Fruit fly (Drosophila melanogaster) whole organism, larva: ENCODE measurements around the gene CG17672.
A peak's percentile ranks its signal among the peaks of the same experiment; 100 is the strongest.

ENCODE experiments used
- noc ChIP-seq: fragments of 200-800 bp; sonication (Bioruptor generic); optimal IDR thresholded peaks from 3 replicates; lab custom pipeline; 2019; ENCODE audit warnings: missing biosample characterization, mild to moderate bottlenecking, missing genetic modification characterization, moderate library complexity

CG17672 gene

DNA sequence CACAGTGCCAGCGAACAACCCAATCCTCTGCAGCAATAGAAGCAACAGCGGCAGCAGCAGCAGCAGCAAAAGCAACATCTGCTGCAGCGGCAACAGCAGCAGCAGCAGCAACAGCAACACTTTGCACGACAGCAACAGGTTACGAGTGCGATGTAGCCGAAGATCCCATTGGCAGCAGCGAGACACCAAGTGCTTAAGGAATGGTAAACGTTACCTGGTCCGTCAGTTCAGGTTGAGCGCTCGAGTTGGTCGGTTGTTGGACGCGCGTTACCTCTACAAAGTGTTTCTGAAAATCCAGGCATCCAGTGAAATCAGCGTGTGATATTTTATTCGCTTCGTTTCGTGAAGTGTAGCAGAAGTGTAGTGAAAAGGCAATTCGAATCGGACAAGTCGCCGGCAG lies at the start of gene CG17672:
TSS of gene CG17672 (plus strand) at position 223 of the 400 bp plus-strand sequence.
- no peak for TF ChIP-seq noc (tag; lab: Kevin White, UChicago)

DNA sequence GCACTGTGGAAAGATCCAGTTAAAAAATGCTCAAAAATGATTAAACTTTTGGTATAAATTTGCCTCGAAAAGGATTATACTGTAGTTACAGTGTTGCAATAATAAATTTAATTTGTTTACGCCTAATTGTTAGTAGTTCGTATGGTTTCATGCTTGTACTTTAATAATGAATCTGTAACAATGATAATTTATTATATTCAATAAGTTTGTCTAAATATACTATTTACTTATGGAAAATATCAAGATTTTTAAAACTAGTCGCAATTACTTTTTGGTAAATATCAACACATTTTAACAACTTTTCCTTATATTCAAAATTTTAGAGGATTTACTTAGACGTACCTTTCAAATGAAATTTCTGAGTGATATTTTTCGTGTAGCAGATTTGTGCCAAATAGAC lies 33.9 kb upstream of the CG17672 start, which contains the start of gene CG11262:
TSS of gene CG11262 (plus strand) at position 301 of the 400 bp plus-strand sequence.
- TF ChIP-seq noc (tag; lab: Kevin White, UChicago), result no peak

DNA sequence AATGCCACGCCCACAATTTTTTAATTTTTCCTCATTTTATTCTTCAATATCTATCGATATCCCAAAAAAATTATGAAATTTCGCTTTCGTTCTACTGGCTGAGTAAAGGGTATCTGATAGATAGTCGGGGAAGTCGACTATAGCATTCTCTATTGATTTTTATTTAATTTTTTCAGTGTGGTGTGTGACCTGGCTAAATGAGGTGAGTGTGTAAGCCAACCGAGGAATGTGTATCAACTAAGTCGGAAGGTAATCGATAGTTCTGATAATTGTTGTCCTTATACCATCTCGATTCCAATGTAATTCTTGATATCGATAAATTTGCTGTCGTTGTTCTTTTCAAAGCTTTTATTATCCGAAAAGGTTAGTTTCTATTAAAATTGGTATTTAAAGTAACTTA lies 22.3 kb upstream of the CG17672 start, which contains the start of gene CG11263:
TSS of gene CG11263 (plus strand) at position 328 of the 400 bp plus-strand sequence.
- TF ChIP-seq noc (tag; lab: Kevin White, UChicago), result no peak

DNA sequence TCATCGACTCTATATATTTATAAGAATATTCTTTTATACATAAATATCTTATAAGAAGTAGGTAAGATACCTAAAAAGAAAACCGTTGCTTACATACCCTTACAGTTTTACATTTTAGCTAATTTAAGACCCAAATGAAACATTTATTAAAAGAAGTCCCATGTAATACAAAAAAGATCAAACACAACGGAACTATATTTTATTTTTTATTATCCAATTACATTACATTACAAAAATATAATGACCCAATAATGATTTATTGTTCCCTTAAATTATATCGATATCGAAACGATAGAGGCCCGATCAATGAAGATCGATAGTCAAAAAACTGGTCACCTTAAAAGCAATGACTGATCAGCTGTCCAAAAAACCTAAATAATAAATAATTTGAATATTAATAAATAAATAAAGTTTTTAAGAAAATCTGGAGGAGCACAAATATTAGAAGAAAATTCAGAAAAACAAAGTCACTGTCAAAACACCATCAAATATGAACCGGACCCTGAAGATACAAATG lies 20.8 kb upstream of the CG17672 start:
- TF ChIP-seq noc (tag; lab: Kevin White, UChicago), result no peak

DNA sequence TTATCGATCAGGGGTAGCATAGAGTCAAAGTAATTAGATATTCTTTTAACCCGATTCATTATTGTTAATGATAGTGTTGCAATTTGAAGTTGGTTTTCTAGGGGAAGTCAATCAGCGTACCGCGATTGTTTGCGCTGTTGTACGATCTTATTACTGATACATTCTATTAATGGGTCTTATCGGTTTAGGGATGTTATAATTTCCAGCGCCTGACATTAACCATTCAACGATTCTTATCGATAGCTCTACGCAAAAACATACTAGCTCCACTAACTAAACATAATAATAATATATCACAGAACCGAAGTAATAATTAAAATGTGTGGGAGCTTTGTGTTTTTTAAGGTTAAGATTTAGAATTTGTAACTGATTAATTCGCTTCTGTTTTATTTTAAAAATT lies 17.3 kb upstream of the CG17672 start, which contains the start of gene Cul6:
TSS of gene Cul6 (minus strand) at position 175 of the 400 bp plus-strand sequence.
- no peak for TF ChIP-seq noc (tag; lab: Kevin White, UChicago)

DNA sequence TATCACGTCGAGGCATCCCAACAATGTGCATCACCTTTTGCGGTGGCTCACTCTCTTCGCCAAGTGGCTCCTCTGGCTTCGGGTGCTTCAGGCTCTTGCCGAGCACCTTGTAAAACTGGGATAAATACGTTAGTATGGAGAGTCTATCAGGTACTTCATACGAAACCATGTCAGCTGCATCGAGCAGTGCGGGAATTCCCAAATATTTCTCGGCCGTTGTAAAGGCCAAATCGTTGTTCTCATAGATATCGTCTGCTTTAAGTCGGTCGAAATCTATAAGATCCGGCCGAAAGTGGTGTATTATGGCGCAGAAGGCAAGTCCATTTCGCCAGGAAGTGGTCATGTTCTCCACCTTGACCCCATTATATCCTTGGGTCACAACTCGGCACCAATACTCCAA lies 14.1 kb upstream of the CG17672 start:
- no peak for TF ChIP-seq noc (tag; lab: Kevin White, UChicago)

DNA sequence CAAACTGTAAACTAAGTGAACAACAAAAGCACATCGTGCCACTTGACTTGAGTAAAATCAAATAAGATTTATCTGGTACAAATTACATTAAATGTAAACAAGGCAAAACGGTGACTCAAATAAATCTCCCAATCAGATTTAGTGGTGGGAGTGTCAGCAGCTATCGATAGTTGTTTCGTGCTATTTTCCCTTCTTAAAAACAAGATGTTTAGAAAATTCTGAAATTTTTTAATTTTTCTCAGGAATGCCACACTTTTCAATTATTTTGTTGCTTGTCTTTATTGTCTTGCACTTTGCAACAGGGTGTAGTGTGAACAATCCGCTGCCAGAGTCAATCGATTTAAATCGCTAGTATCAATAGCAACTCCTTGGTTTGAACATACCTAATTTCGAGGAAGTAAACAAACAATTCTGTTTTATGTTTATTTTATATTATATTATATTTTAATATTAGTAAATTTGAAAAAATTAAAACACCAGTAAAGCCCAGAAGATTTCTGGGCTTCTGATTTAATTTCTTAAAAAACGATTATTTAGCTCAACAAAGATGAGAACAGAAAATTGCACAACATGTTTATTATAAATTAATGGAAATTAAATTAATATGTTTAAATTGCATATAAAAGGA lies 13.5 kb upstream of the CG17672 start, which contains the start of gene MICAL-like:
TSS of gene MICAL-like (minus strand) at position 138 of the 628 bp plus-strand sequence.
- TF ChIP-seq noc (tag; lab: Kevin White, UChicago), result no peak

DNA sequence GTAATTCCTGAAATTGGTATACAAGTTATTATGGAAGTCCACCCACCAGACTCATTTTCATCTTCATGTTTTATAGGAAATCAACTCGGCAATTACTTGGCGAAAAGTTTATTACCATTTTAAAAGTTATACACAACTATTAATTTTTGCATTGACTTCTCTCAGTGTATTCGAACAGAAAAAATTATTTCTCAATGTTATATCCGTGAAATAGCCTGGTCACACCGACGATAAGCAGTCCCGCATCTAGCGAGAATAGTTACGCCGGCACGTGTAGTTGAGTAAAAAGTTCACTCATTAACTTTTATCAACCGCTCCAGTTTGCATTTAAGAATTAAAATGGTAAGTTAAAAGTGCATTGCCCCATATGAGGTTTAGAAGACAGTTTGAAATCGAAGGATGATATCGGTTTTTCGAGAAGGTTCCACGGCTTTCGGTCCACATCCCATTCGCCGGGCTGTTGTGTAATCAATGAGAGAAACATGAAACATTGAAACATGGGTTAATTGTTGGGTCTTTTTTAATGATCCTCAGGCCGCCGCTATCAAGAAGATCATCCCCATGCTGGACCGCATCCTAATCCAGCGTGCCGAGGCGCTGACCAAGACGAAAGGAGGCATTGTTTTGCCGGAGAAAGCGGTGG lies 12.8 kb upstream of the CG17672 start, which contains the start of gene CG11267:
TSS of gene CG11267 (plus strand) at position 228 of the 643 bp plus-strand sequence.
- peak; percentile 42 for TF ChIP-seq noc (tag; lab: Kevin White, UChicago)

DNA sequence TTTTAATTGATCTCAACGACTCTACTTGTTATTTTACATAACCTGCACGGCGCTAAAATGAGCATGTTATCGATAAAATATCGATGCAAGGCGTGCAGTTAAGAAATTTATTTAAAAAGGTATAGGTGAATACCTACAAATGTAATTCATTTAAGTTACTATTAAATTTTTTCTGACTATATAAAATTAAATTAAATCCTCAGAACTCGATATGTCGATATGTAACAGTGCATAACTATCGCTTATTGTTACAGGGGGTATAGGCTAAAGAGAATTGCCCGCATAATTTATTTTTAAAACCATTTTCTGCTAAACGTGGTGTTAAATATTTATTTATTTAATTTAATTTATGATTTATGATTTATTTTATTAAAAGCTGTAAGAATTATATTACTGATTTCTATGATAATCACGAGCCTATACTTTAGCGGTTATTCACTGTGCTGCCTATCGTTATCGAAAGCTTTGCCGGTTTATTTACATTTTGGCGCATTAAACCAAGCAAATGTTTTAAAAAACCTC lies 10.9 kb upstream of the CG17672 start, which contains the start of the genes mRpL20 and Icmt:
TSS of gene mRpL20 (minus strand) at position 65 of the 522 bp plus-strand sequence.
TSS of gene Icmt (plus strand) at position 464 of the 522 bp plus-strand sequence.
- TF ChIP-seq noc (tag; lab: Kevin White, UChicago), result peak; percentile 92

DNA sequence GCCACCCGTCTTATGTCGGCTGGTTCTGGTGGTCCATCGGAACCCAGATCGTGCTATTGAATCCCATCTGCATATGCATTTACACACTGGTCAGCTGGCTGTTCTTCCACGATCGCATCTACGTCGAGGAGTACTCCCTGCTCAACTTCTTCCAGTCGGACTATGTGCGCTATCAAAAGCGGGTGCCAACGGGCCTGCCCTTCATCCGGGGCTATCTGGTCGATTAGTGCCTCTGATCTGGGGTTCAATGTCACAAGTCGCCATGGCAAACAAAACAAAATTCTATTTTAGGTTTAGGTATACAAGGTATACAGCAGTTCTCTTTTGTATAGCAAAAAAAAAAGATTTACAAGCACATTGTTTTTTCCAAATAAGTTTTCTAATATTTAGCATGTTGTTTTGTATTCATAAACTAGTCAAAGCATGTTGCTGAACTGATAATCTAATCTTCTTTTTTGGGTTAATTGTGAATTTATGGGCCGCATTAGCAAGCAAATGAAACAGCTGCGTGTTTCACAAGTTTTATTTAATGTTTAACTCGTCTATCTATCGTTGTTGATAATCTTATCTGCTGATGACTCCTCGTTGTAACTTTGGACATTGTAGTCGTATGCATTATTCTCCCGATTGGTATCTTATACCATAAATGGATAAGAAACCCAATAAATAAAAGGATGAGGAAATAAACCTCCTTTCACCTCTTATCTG lies 9.4 kb upstream of the CG17672 start:
- peak; percentile 62 for TF ChIP-seq noc (tag; lab: Kevin White, UChicago)

DNA sequence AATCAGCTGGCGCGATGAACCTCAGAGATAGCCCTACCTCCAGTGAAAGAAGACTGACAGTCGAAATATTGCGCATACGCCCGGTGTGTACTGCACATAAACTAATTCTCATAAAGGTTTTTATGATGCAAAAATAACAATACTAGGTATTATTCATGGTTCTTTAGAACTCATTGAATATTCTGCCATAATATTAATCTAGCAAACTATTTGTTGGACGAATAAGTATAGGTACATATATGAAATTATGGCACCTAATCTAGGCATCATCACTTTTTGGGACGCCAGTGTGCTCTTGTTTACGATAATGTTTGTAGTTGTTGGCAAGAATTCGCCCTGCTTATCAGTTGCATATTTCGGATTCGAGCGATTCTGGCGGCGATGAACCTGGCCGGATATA lies 7.0 kb upstream of the CG17672 start:
- peak; percentile 77 for TF ChIP-seq noc (tag; lab: Kevin White, UChicago)

DNA sequence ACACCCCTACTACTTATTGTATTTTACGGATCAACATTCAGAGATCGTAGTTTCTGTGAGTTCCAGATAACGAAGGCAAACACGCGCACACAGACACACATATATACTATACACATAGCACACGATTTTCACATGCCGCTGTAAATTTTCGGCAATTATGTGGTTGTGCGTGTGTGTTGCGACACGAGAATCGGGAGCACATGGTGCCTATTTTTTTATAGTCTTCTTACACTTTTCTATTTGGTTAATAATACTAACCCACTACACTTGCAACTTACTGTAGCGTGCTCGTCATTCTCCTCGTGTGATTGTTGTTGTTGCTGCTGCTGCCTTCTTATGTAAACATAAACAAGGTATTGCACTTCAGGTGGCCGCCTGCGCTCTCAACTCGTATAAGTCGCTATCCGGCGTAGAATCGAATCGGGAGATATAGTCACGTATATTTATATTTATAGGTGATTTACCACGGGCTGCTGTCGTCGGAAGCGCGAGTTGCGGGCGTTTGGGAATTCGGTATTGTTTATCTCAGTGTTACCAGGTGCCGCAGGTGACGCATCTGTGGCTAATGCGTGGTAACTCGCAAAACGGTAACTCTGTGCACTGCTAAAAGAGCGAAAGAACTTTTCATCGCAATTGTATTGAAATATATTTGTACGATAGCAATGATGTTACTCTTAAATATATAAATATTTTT lies 6.5 kb upstream of the CG17672 start, which contains the start of gene Adk2:
TSS of gene Adk2 (minus strand) at position 529 of the 694 bp plus-strand sequence.
- TF ChIP-seq noc (tag; lab: Kevin White, UChicago), result peak; percentile 16

DNA sequence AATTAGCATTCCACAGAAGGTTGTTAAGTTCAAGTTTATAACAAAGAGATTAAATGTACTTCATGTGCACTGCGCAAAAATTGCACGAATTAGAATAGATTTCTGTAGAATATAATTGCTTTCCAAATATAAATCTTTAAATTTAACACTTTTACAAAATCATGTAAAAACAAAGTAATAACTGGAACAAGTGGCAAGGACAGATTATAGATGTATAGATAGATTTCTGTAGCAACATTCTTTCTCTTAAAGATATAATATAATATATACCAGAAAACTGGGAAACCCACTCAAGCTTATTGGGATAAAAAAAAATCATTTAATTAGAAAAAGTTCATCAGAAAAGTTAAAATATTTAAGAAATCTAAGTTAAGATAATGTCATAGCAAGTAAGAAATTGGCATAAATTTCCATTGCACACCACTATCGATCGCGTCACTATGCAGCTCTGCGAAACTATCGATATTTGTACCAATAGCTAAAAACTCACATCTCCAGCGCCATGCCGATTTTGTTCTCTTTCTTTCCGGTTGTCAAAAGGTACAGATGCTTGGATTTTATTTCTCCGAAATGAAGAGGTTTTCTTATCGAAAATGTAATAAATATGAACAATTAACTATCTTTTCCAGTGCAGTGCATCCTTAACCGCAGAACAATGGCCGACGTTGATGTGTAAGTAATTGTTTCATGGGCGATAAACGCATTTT lies 5.8 kb upstream of the CG17672 start, which contains the start of gene RpS12:
TSS of gene RpS12 (plus strand) at position 499 of the 707 bp plus-strand sequence.
- TF ChIP-seq noc (tag; lab: Kevin White, UChicago), result peak; percentile 36

DNA sequence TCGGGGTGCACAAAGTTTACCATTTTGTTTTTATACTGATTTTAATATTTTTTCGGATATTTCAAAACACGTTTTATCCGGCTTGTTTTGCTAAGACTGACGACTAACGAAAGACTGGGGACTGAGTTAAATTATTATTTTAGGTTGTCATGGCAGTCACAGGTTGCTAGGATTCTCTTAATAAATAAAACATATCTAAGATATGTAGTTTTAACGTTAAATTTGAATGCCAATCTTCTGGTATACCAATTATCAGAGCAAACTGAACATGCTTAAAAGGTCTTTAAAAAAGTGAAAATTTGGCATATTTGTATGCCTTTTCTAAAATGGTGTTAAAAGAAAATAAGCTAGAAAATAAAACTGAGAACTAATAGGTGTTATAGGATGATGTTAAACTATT lies 2.4 kb upstream of the CG17672 start, which contains the start of gene Zmynd10:
TSS of gene Zmynd10 (minus strand) at position 101 of the 400 bp plus-strand sequence.
- no peak for TF ChIP-seq noc (tag; lab: Kevin White, UChicago)
